Worm (Caenorhabditis elegans): ENCODE data around the gene C09B9.7.

ce11 chrIV:5103229-5103894, 42.5 kb upstream of the C09B9.7 start, which contains the start of gene C02B10.3:
- TF ChIP-seq pha-4 (GFP tag; IDR thresholded peaks at IDR 0.05) (no peak), pha-4 (tag; optimal IDR thresholded peaks at IDR 0.05) (no peak), nhr-28 (tag; optimal IDR thresholded peaks at IDR 0.05) (no peak), zag-1 (tag; optimal IDR thresholded peaks at IDR 0.05) (no peak), pqm-1 (tag; optimal IDR thresholded peaks at IDR 0.05) (no peak), Y5F2A.4 (GFP tag; optimal IDR thresholded peaks at IDR 0.05) (no peak), dmd-9 (GFP tag; IDR thresholded peaks at IDR 0.05) (no peak)
